Fruit fly (Drosophila melanogaster) whole organism, embryonic: ENCODE data around the gene CG16824.
A peak's percentile ranks its signal among the peaks of the same experiment; 100 is the strongest.

Source experiments
- Adf1 ChIP-seq: fragments of 200-800 bp; sonication (Bioruptor generic); IDR thresholded peaks from 2 replicates; pipeline ENCODE4 v1.3.6; 2022; ENCODE audit warnings: missing biosample characterization, missing genetic modification characterization
- CG10274 ChIP-seq: fragments of 200-800 bp; sonication (Bioruptor generic); optimal IDR thresholded peaks from 3 replicates; lab custom pipeline; 2017; ENCODE audit warnings: missing biosample characterization, mild to moderate bottlenecking, missing genetic modification characterization
- CG11696 ChIP-seq: fragments of 200-800 bp; sonication (Bioruptor generic); IDR thresholded peaks from 2 replicates; pipeline ENCODE4 v1.3.6; 2022; ENCODE audit warnings: missing biosample characterization, missing genetic modification characterization
- CG12236 ChIP-seq: fragments of 200-800 bp; sonication (Bioruptor generic); optimal IDR thresholded peaks from 2 replicates; lab custom pipeline; 2016; ENCODE audit warnings: missing biosample characterization, missing genetic modification characterization
- CG12299 ChIP-seq: fragments of 200-800 bp; sonication (Bioruptor generic); optimal IDR thresholded peaks from 2 replicates; lab custom pipeline; 2018; ENCODE audit warnings: missing biosample characterization, mild to moderate bottlenecking, missing genetic modification characterization
- CG13296 ChIP-seq: fragments of 200-800 bp; sonication (Bioruptor generic); optimal IDR thresholded peaks from 3 replicates; lab custom pipeline; 2018; ENCODE audit warnings: missing biosample characterization, mild to moderate bottlenecking, missing genetic modification characterization
- CG13894 ChIP-seq: fragments of 200-800 bp; sonication (Bioruptor generic); optimal IDR thresholded peaks from 3 replicates; lab custom pipeline; 2018; ENCODE audit warnings: missing biosample characterization, mild to moderate bottlenecking, missing genetic modification characterization, moderate library complexity
- CG14441 ChIP-seq: fragments of 200-800 bp; sonication (Bioruptor generic); IDR thresholded peaks from 2 replicates; pipeline ENCODE4 v1.3.6; 2022; ENCODE audit warnings: missing biosample characterization, missing genetic modification characterization
- CG14710 ChIP-seq: fragments of 200-800 bp; sonication (Bioruptor generic); optimal IDR thresholded peaks from 3 replicates; lab custom pipeline; 2019; ENCODE audit warnings: missing biosample characterization, mild to moderate bottlenecking, missing genetic modification characterization, moderate library complexity
- CG15073 ChIP-seq: fragments of 200-800 bp; sonication (Bioruptor generic); optimal IDR thresholded peaks from 2 replicates; lab custom pipeline; 2016; ENCODE audit warnings: missing biosample characterization, missing genetic modification characterization
- CG17568 ChIP-seq: fragments of 200-800 bp; sonication (Bioruptor generic); optimal IDR thresholded peaks from 2 replicates; lab custom pipeline; 2018; ENCODE audit warnings: missing biosample characterization, mild to moderate bottlenecking, missing genetic modification characterization, moderate library complexity
- CG3163 ChIP-seq: fragments of 200-800 bp; sonication (Bioruptor generic); optimal IDR thresholded peaks from 3 replicates; lab custom pipeline; 2016; ENCODE audit warnings: missing biosample characterization, missing genetic modification characterization
- CG32772 ChIP-seq: fragments of 200-800 bp; sonication (Bioruptor generic); IDR thresholded peaks from 2 replicates; pipeline ENCODE4 v1.3.6; 2022; ENCODE audit warnings: missing biosample characterization, missing genetic modification characterization
- CG3847 ChIP-seq: fragments of 200-800 bp; sonication (Bioruptor generic); IDR thresholded peaks from 2 replicates; pipeline ENCODE4 v1.3.6; 2022; ENCODE audit warnings: missing biosample characterization, missing genetic modification characterization
- CG4730 ChIP-seq: fragments of 200-800 bp; sonication (Bioruptor generic); IDR thresholded peaks from 2 replicates; pipeline ENCODE4 v1.3.6; 2022; ENCODE audit warnings: missing biosample characterization, missing genetic modification characterization
- CG5180 ChIP-seq: fragments of 200-800 bp; sonication (Bioruptor generic); optimal IDR thresholded peaks from 3 replicates; lab custom pipeline; 2017; ENCODE audit warnings: missing biosample characterization, missing genetic modification characterization, mild to moderate bottlenecking, moderate library complexity, missing genetic modification reagents
- CG6813 ChIP-seq: fragments of 200-800 bp; sonication (Bioruptor generic); optimal IDR thresholded peaks from 2 replicates; lab custom pipeline; 2017; ENCODE audit warnings: missing biosample characterization, missing genetic modification characterization, mild to moderate bottlenecking, moderate library complexity, missing genetic modification reagents
- CG7963 ChIP-seq: fragments of 200-800 bp; sonication (Bioruptor generic); IDR thresholded peaks from 3 replicates; pipeline ENCODE4 v1.3.6; 2022; ENCODE audit warnings: missing biosample characterization, missing genetic modification characterization; ENCODE audit not compliant: partially characterized antibody
- CG8359 ChIP-seq: fragments of 200-800 bp; sonication (Bioruptor generic); optimal IDR thresholded peaks from 2 replicates; lab custom pipeline; 2017; ENCODE audit warnings: missing biosample characterization, mild to moderate bottlenecking, missing genetic modification characterization, borderline replicate concordance
- CTCF ChIP-seq: fragments of 200-800 bp; sonication (Bioruptor generic); optimal IDR thresholded peaks from 2 replicates; lab custom pipeline; 2017; ENCODE audit warnings: missing biosample characterization, mild to moderate bottlenecking, missing genetic modification characterization, moderate library complexity
- D19A ChIP-seq: fragments of 200-800 bp; optimal IDR thresholded peaks from 3 replicates; lab custom pipeline; 2019; ENCODE audit warnings: missing biosample characterization, mild to moderate bottlenecking, missing genetic modification characterization, moderate library complexity
- D19B ChIP-seq: fragments of 200-800 bp; sonication (Bioruptor generic); optimal IDR thresholded peaks from 2 replicates; lab custom pipeline; 2017; ENCODE audit warnings: missing biosample characterization, mild to moderate bottlenecking, missing genetic modification characterization
- Dip3 ChIP-seq: fragments of 200-800 bp; sonication (Bioruptor generic); optimal IDR thresholded peaks from 3 replicates; lab custom pipeline; 2016; ENCODE audit warnings: missing biosample characterization, missing genetic modification characterization
- Elba2 ChIP-seq: fragments of 200-800 bp; sonication (Bioruptor generic); optimal IDR thresholded peaks from 3 replicates; lab custom pipeline; 2016; ENCODE audit warnings: missing biosample characterization, missing genetic modification characterization
- Gsc ChIP-seq: fragments of 200-800 bp; sonication (Bioruptor generic); IDR thresholded peaks from 2 replicates; pipeline ENCODE4 v1.3.6; 2022; ENCODE audit warnings: missing biosample characterization, missing genetic modification characterization
- Hr3 ChIP-seq: fragments of 200-800 bp; sonication (Bioruptor generic); optimal IDR thresholded peaks from 3 replicates; lab custom pipeline; 2016; ENCODE audit warnings: missing biosample characterization, missing genetic modification characterization
- Lim3 ChIP-seq: fragments of 200-800 bp; sonication (Bioruptor generic); IDR thresholded peaks from 2 replicates; pipeline ENCODE4 v1.3.6; 2022; ENCODE audit warnings: missing biosample characterization, missing genetic modification characterization
- Nf-YB ChIP-seq: fragments of 200-800 bp; sonication (Bioruptor generic); optimal IDR thresholded peaks from 3 replicates; lab custom pipeline; 2019; ENCODE audit warnings: missing biosample characterization, mild to moderate bottlenecking, missing genetic modification characterization, moderate library complexity
- Oaz ChIP-seq: fragments of 200-800 bp; sonication (Bioruptor generic); IDR thresholded peaks from 2 replicates; pipeline ENCODE4 v1.3.6; 2022; ENCODE audit warnings: missing biosample characterization, missing genetic modification characterization
- Sry-δ ChIP-seq: fragments of 200-800 bp; sonication (Bioruptor generic); optimal IDR thresholded peaks from 2 replicates; lab custom pipeline; 2016; ENCODE audit warnings: missing biosample characterization, missing genetic modification characterization
- Tbp ChIP-seq: fragments of >200 bp; optimal IDR thresholded peaks from 2 replicates; lab custom pipeline; 2018; ENCODE audit warnings: missing biosample characterization, missing genetic modification characterization
- Trl ChIP-seq, 3 experiments: fragments of >200 bp in 2 of 3; fragments of 200-800 bp in 1 of 3; sonication (Bioruptor generic) in 1 of 3; optimal IDR thresholded peaks; 2 replicates in 1 of 3; 3 replicates in 2 of 3; lab custom pipeline; 2016 to 2017; ENCODE audit warnings: missing biosample characterization in 1 of 3, missing genetic modification characterization in 1 of 3
- aop ChIP-seq: fragments of 200-800 bp; sonication (Bioruptor generic); IDR thresholded peaks from 2 replicates; pipeline ENCODE4 v1.3.6; 2022; ENCODE audit warnings: missing biosample characterization, missing genetic modification characterization
- az2 ChIP-seq: fragments of 200-800 bp; sonication (Bioruptor generic); optimal IDR thresholded peaks from 3 replicates; lab custom pipeline; 2016; ENCODE audit warnings: missing biosample characterization, missing genetic modification characterization
- bigmax ChIP-seq: fragments of 200-800 bp; sonication (Bioruptor generic); optimal IDR thresholded peaks from 2 replicates; lab custom pipeline; 2018; ENCODE audit warnings: missing biosample characterization, mild to moderate bottlenecking, missing genetic modification characterization
- cato ChIP-seq: fragments of 200-800 bp; sonication (Bioruptor generic); optimal IDR thresholded peaks from 2 replicates; lab custom pipeline; 2016; ENCODE audit warnings: missing biosample characterization, missing genetic modification characterization, borderline replicate concordance
- chif ChIP-seq, 2 experiments: fragments of 200-800 bp; sonication (Bioruptor generic); optimal IDR thresholded peaks; 3 replicates each; lab custom pipeline; 2016; ENCODE audit warnings: missing biosample characterization in 2 of 2, missing genetic modification characterization in 2 of 2
- chn ChIP-seq: fragments of 200-800 bp; sonication (Bioruptor generic); optimal IDR thresholded peaks from 2 replicates; lab custom pipeline; 2016; ENCODE audit warnings: missing biosample characterization, missing genetic modification characterization
- ems ChIP-seq: fragments of 200-800 bp; sonication (Bioruptor generic); optimal IDR thresholded peaks from 3 replicates; lab custom pipeline; 2016; ENCODE audit warnings: missing biosample characterization, missing genetic modification characterization
- gem ChIP-seq: fragments of 200-800 bp; sonication (Bioruptor generic); optimal IDR thresholded peaks from 2 replicates; lab custom pipeline; 2019; ENCODE audit warnings: missing biosample characterization, mild to moderate bottlenecking, missing genetic modification characterization, moderate library complexity
- ken ChIP-seq: fragments of 200-800 bp; sonication (Bioruptor generic); IDR thresholded peaks from 3 replicates; pipeline ENCODE4 v1.3.6; 2022; ENCODE audit warnings: missing biosample characterization, missing genetic modification characterization
- mld ChIP-seq: fragments of 200-800 bp; sonication (Bioruptor generic); IDR thresholded peaks from 3 replicates; pipeline ENCODE4 v1.3.6; 2022; ENCODE audit warnings: missing biosample characterization, missing genetic modification characterization; ENCODE audit not compliant: partially characterized antibody
- onecut ChIP-seq: fragments of 200-800 bp; sonication (Bioruptor generic); IDR thresholded peaks from 2 replicates; pipeline ENCODE4 v1.3.6; 2022; ENCODE audit warnings: missing biosample characterization, missing genetic modification characterization
- stc ChIP-seq: fragments of 200-800 bp; sonication (Bioruptor generic); IDR thresholded peaks from 2 replicates; pipeline ENCODE4 v1.3.6; 2022; ENCODE audit warnings: missing biosample characterization, missing genetic modification characterization
- tio ChIP-seq: fragments of 200-800 bp; sonication (Bioruptor generic); optimal IDR thresholded peaks from 2 replicates; lab custom pipeline; 2017; ENCODE audit warnings: missing biosample characterization, missing genetic modification characterization, inconsistent platforms
- tna ChIP-seq: fragments of 200-800 bp; sonication (Bioruptor generic); IDR thresholded peaks from 2 replicates; pipeline ENCODE4 v1.3.6; 2022; ENCODE audit warnings: missing biosample characterization, missing genetic modification characterization; ENCODE audit not compliant: partially characterized antibody
- toy ChIP-seq: fragments of 200-800 bp; sonication (Bioruptor generic); IDR thresholded peaks from 2 replicates; pipeline ENCODE4 v1.3.6; 2022; ENCODE audit warnings: missing biosample characterization, missing genetic modification characterization
- wek ChIP-seq: fragments of 200-800 bp; sonication (Bioruptor generic); optimal IDR thresholded peaks from 3 replicates; lab custom pipeline; 2018; ENCODE audit warnings: missing biosample characterization, mild to moderate bottlenecking, missing genetic modification characterization, moderate library complexity
- zfh1 ChIP-seq: fragments of 200-800 bp; sonication (Bioruptor generic); IDR thresholded peaks from 3 replicates; pipeline ENCODE4 v1.3.6; 2022; ENCODE audit warnings: missing biosample characterization, missing genetic modification characterization

Gene CG16824

DNA sequence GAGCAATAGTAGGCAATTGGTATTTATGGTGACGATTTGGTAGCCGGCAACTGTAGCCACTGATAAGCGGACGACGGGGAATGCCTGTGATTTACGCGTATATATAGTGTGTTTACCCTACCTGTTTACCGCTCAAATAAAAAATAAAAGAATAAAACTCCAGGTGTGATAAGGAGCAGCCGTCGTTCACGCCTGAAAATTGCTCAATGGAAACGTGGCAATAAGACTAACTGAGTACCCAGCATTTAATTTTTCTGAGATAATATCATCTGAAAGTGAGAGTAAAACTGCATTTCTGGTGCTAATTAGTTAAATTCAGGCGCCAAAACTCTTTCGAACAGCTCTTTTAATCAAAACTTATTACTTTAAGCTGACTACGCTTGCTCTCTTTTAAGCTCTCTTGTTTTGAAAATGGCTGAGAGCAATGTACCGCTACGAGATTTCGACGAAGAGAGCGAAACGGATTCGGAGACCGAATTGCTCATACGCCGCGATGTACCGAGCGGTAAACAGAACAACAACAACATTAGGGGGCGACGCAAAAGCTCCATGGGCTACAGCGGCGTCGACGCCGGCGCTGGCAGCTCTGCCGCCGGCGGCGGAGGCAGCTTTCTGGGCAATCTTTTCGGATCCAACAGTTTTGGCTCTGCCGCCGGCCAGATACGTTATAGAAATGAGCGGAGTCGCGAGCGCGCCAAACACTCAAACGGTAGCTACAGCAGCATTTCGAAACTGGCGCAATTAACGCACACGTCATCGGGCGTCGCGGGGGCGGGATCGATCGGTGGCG, 2.3 kb upstream of the CG16824 start (continued):
- TF ChIP-seq toy (GFP tag; lab: Robert Waterston, UW) (no peak; the same call in 1 of the 2 replicates), ken (GFP tag; lab: Robert Waterston, UW) (peak; percentile 65; the same call in 2 of the 3 replicates), ems (peak; percentile 29), tio (GFP tag; lab: Kevin White, UChicago) (no peak), gem (tag; lab: Kevin White, UChicago) (peak; percentile 80), Gsc (GFP tag; lab: Robert Waterston, UW) (no peak), bigmax (GFP tag; lab: Kevin White, UChicago) (peak; percentile 39), Nf-YB (GFP tag; lab: Kevin White, UChicago) (peak; percentile 67), CG5180 (GFP tag; lab: Kevin White, UChicago) (peak; percentile 83), CG32772 (GFP tag; lab: Robert Waterston, UW) (no peak), CG3847 (no peak), Sry-δ (GFP tag; lab: Kevin White, UChicago) (no peak), D19A (tag; lab: Kevin White, UChicago) (peak; percentile 60), CG14441 (GFP tag; lab: Robert Waterston, UW) (peak; percentile 10; the same call in 1 of the 2 replicates), onecut (GFP tag; lab: Robert Waterston, UW) (peak; percentile 79), Dip3 (GFP tag; lab: Kevin White, UChicago) (no peak), CG12299 (tag; lab: Kevin White, UChicago) (peak; percentile 77), CTCF (GFP tag; lab: Kevin White, UChicago) (peak; percentile 61), wek (GFP tag; lab: Kevin White, UChicago) (peak; percentile 90), CG8359 (GFP tag; lab: Kevin White, UChicago) (peak; percentile 37), Hr3 (GFP tag; lab: Kevin White, UChicago) (peak; percentile 4), CG3163 (GFP tag; lab: Kevin White, UChicago) (peak; percentile 98), tna (GFP tag; lab: Robert Waterston, UW) (peak; percentile 47; the same call in 1 of the 2 replicates), Oaz (no peak; the same call in 1 of the 2 replicates), zfh1 (GFP tag; lab: Robert Waterston, UW) (no peak; the same call in 2 of the 3 replicates), CG12236 (GFP tag; lab: Kevin White, UChicago) (peak; percentile 73), CG15073 (GFP tag; lab: Kevin White, UChicago) (no peak), Trl (optimal IDR thresholded peaks at IDR 0.05; lab: Kevin White, UChicago) (peak; percentile 80 to 93), Trl (GFP tag; optimal IDR thresholded peaks at IDR 0.05; lab: Kevin White, UChicago) (no peak), Elba2 (GFP tag; lab: Kevin White, UChicago) (no peak), aop (no peak), Lim3 (no peak; the same call in 1 of the 2 replicates), CG17568 (GFP tag; lab: Kevin White, UChicago) (peak; percentile 93), mld (no peak), CG11696 (GFP tag; lab: Robert Waterston, UW) (peak; percentile 66), D19B (GFP tag; lab: Kevin White, UChicago) (peak; percentile 85), CG6813 (GFP tag; lab: Kevin White, UChicago) (peak; percentile 94), az2 (GFP tag; lab: Kevin White, UChicago) (no peak), Adf1 (peak; percentile 100), CG7963 (GFP tag; lab: Robert Waterston, UW) (no peak), CG13894 (tag; lab: Kevin White, UChicago) (peak; percentile 88), CG4730 (no peak), Tbp (GFP tag; lab: Kevin White, UChicago) (no peak), CG14710 (no peak), chif (GFP tag; optimal IDR thresholded peaks at IDR 0.05; lab: Kevin White, UChicago) (no peak), cato (GFP tag; lab: Kevin White, UChicago) (no peak), CG13296 (GFP tag; lab: Kevin White, UChicago) (peak; percentile 95), chn (no peak), stc (GFP tag; lab: Robert Waterston, UW) (no peak; the same call in 1 of the 2 replicates), CG10274 (GFP tag; lab: Kevin White, UChicago) (peak; percentile 64)
